Fruit fly (Drosophila melanogaster) whole organism, wandering third instar larva: Measurements from ENCODE around the gene CG14628.

ENCODE experiments used
- CG32264 ChIP-seq: fragments of 200-800 bp; sonication (Bioruptor generic); optimal IDR thresholded peaks from 2 replicates; lab custom pipeline; 2016; ENCODE audit warnings: missing biosample characterization, missing genetic modification characterization
- CG9705 ChIP-seq: fragments of 200-800 bp; sonication (Bioruptor generic); optimal IDR thresholded peaks from 2 replicates; lab custom pipeline; 2018; ENCODE audit warnings: missing biosample characterization, mild to moderate bottlenecking, missing genetic modification characterization
- CrebA ChIP-seq: fragments of 200-800 bp; sonication (Bioruptor generic); optimal IDR thresholded peaks from 2 replicates; lab custom pipeline; 2016; ENCODE audit warnings: missing biosample characterization, mild to moderate bottlenecking, missing genetic modification characterization, borderline replicate concordance
- Dfd ChIP-seq: fragments of >200 bp; optimal IDR thresholded peaks from 2 replicates; lab custom pipeline; 2017; ENCODE audit warnings: missing biosample characterization, missing genetic modification characterization
- Dif ChIP-seq: fragments of 200-275, 200-300 bp; sonication (Bioruptor generic); optimal IDR thresholded peaks from 2 replicates; lab custom pipeline; 2018; ENCODE audit warnings: missing biosample characterization, missing genetic modification characterization; ENCODE audit not compliant: partially characterized antibody
- Hnf4 ChIP-seq: fragments of 200-800 bp; sonication (Bioruptor generic); optimal IDR thresholded peaks from 2 replicates; lab custom pipeline; 2016; ENCODE audit warnings: missing biosample characterization, mild to moderate bottlenecking, missing genetic modification characterization
- Hr83 ChIP-seq: fragments of 200-300 bp; sonication (Bioruptor generic); optimal IDR thresholded peaks from 2 replicates; lab custom pipeline; 2016; ENCODE audit warnings: missing biosample characterization, mild to moderate bottlenecking, missing genetic modification characterization, moderate library complexity; ENCODE audit not compliant: poor library complexity, severe bottlenecking
- Jra ChIP-seq: sonication (Bioruptor generic); optimal IDR thresholded peaks from 2 replicates; lab custom pipeline; 2016; ENCODE audit warnings: missing biosample characterization, missing genetic modification characterization
- Mio ChIP-seq: sonication (Bioruptor generic); optimal IDR thresholded peaks from 2 replicates; lab custom pipeline; 2016; ENCODE audit warnings: missing biosample characterization, missing genetic modification characterization
- Myc ChIP-seq: fragments of >200 bp; optimal IDR thresholded peaks from 2 replicates; lab custom pipeline; 2017
- OdsH ChIP-seq: fragments of 200-800 bp; sonication (Bioruptor generic); optimal IDR thresholded peaks from 2 replicates; lab custom pipeline; 2016; ENCODE audit warnings: missing biosample characterization, mild to moderate bottlenecking, missing genetic modification characterization
- Vsx2 ChIP-seq: fragments of 200-300, 225-300 bp; sonication (Bioruptor generic); optimal IDR thresholded peaks from 2 replicates; lab custom pipeline; 2018; ENCODE audit warnings: missing biosample characterization, missing genetic modification characterization; ENCODE audit not compliant: partially characterized antibody
- br ChIP-seq: fragments of 200-800 bp; sonication (Bioruptor generic); optimal IDR thresholded peaks from 2 replicates; lab custom pipeline; 2016; ENCODE audit warnings: missing biosample characterization, missing genetic modification characterization
- dsf ChIP-seq: sonication (Bioruptor generic); optimal IDR thresholded peaks from 2 replicates; lab custom pipeline; 2016; ENCODE audit warnings: missing biosample characterization, missing genetic modification characterization, borderline replicate concordance
- ey ChIP-seq: fragments of 200-800 bp; sonication (Bioruptor generic); optimal IDR thresholded peaks from 2 replicates; lab custom pipeline; 2016; ENCODE audit warnings: missing biosample characterization, missing genetic modification characterization
- fru ChIP-seq: fragments of 200-800 bp; sonication (Bioruptor generic); optimal IDR thresholded peaks from 3 replicates; lab custom pipeline; 2016; ENCODE audit warnings: missing biosample characterization, mild to moderate bottlenecking, missing genetic modification characterization
- h ChIP-seq: fragments of 200-800 bp; sonication (Bioruptor generic); optimal IDR thresholded peaks from 3 replicates; lab custom pipeline; 2016; ENCODE audit warnings: missing biosample characterization, mild to moderate bottlenecking, missing genetic modification characterization
- jim ChIP-seq: fragments of 175-275, 200-325 bp; sonication (Bioruptor generic); optimal IDR thresholded peaks from 2 replicates; lab custom pipeline; 2016; ENCODE audit warnings: missing biosample characterization, mild to moderate bottlenecking, missing genetic modification characterization
- pan ChIP-seq: fragments of >200 bp; optimal IDR thresholded peaks from 2 replicates; lab custom pipeline; 2017
- psq ChIP-seq: fragments of 200-800 bp; sonication (Bioruptor generic); optimal IDR thresholded peaks from 3 replicates; lab custom pipeline; 2017; ENCODE audit warnings: missing biosample characterization, mild to moderate bottlenecking, missing genetic modification characterization, moderate library complexity
- sage ChIP-seq: fragments of 200-800 bp; sonication (Bioruptor generic); optimal IDR thresholded peaks from 2 replicates; lab custom pipeline; 2016; ENCODE audit warnings: missing biosample characterization, mild to moderate bottlenecking, missing genetic modification characterization
- sv ChIP-seq: fragments of 200-800 bp; sonication (Bioruptor generic); optimal IDR thresholded peaks from 3 replicates; lab custom pipeline; 2016; ENCODE audit warnings: missing biosample characterization, missing genetic modification characterization
- tai ChIP-seq: sonication (Bioruptor generic); optimal IDR thresholded peaks from 2 replicates; lab custom pipeline; 2016; ENCODE audit warnings: missing biosample characterization, missing genetic modification characterization
- usp ChIP-seq: fragments of >200 bp; optimal IDR thresholded peaks from 2 replicates; lab custom pipeline; 2017; ENCODE audit warnings: missing biosample characterization, missing genetic modification characterization
- woc ChIP-seq: sonication (Bioruptor generic); optimal IDR thresholded peaks from 2 replicates; lab custom pipeline; 2016; ENCODE audit warnings: missing biosample characterization, mild to moderate bottlenecking, missing genetic modification characterization

CG14628 gene

dm6 chrX:1184478-1184877, 39.0 kb downstream of the CG14628 start, which contains the start of gene CG14626:
Gene CG14626 (plus strand): TSS chrX:1184778.
- TF ChIP-seq br (GFP tag; lab: Kevin White, UChicago) (no peak), Vsx2 (GFP tag; lab: Kevin White, UChicago) (no peak), Dfd (GFP tag; lab: Kevin White, UChicago) (no peak), Mio (no peak), Myc (lab: Kevin White, UChicago) (no peak), Hnf4 (no peak), woc (GFP tag; lab: Kevin White, UChicago) (no peak), tai (GFP tag; lab: Kevin White, UChicago) (no peak), h (GFP tag; lab: Kevin White, UChicago) (no peak), fru (GFP tag; lab: Kevin White, UChicago) (no peak), CrebA (GFP tag; lab: Kevin White, UChicago) (no peak), CG32264 (no peak), dsf (no peak)

- TF ChIP-seq psq (GFP tag; lab: Kevin White, UChicago) (no peak), CG32264 (no peak), usp (GFP tag; lab: Kevin White, UChicago) (no peak), jim (GFP tag; lab: Kevin White, UChicago) (no peak), Hr83 (no peak), Dfd (GFP tag; lab: Kevin White, UChicago) (no peak), fru (GFP tag; lab: Kevin White, UChicago) (no peak), pan (lab: Kevin White, UChicago) (no peak), Dif (GFP tag; lab: Kevin White, UChicago) (no peak), Jra (GFP tag; lab: Kevin White, UChicago) (no peak), Vsx2 (GFP tag; lab: Kevin White, UChicago) (no peak), OdsH (no peak), sage (no peak), Myc (lab: Kevin White, UChicago) (no peak), sv (no peak), ey (GFP tag; lab: Kevin White, UChicago) (no peak), Mio (no peak), tai (GFP tag; lab: Kevin White, UChicago) (no peak), CG9705 (GFP tag; lab: Kevin White, UChicago) (no peak), woc (GFP tag; lab: Kevin White, UChicago) (no peak)
Observed at dm6 chrX:1191008-1191407, 45.6 kb downstream of the CG14628 start, which contains the start of gene CG11380. Gene CG11380 (plus strand): TSS chrX:1191308.
